Worm (Caenorhabditis elegans) whole organism, L1 larva: Measurements from ENCODE around the gene rab-19.

Source experiments
- C04F5.9 ChIP-seq: sonication (generic microtip); optimal IDR thresholded peaks from 2 replicates; lab custom pipeline; 2016; ENCODE audit warnings: missing genetic modification characterization, missing compliant biosample characterization
- alr-1 ChIP-seq: fragments of 200-800 bp; sonication (Bioruptor generic); optimal IDR thresholded peaks from 2 replicates; lab custom pipeline; 2018; ENCODE audit warnings: borderline replicate concordance, mild to moderate bottlenecking, missing genetic modification characterization, missing compliant biosample characterization
- ama-1 ChIP-seq: fragments of 150-350 bp; optimal IDR thresholded peaks from 2 replicates; lab custom pipeline; 2014
- ceh-82 ChIP-seq, 3 experiments: fragments of 150-350 bp in 1 of 3; sonication (generic microtip) in 2 of 3; optimal IDR thresholded peaks; 2 replicates each; lab custom pipeline; 2014 to 2017; ENCODE audit warnings: missing biosample characterization in 3 of 3, missing genetic modification characterization in 3 of 3
- elt-3 ChIP-seq, 6 experiments: fragments of 150-350 bp in 1 of 6; sonication (generic microtip); optimal IDR thresholded peaks; 2 replicates each; lab custom pipeline; 2017 to 2018; ENCODE audit warnings: missing biosample characterization in 6 of 6, missing genetic modification characterization in 6 of 6, inconsistent platforms in 1 of 6
- hpl-2 ChIP-seq: fragments of 150-350 bp; optimal IDR thresholded peaks from 2 replicates; lab custom pipeline; 2014; ENCODE audit warnings: missing biosample characterization, missing genetic modification reagents, missing genetic modification characterization
- lin-39 ChIP-seq: fragments of 150-350 bp; optimal IDR thresholded peaks from 2 replicates; lab custom pipeline; 2014; ENCODE audit warnings: missing biosample characterization, missing genetic modification reagents, missing genetic modification characterization
- nhr-90 ChIP-seq: sonication (generic microtip); optimal IDR thresholded peaks from 2 replicates; lab custom pipeline; 2016; ENCODE audit warnings: mild to moderate bottlenecking, missing genetic modification characterization, missing compliant biosample characterization; ENCODE audit not compliant: poor library complexity
- rnt-1 ChIP-seq: sonication (generic microtip); optimal IDR thresholded peaks from 2 replicates; lab custom pipeline; 2016; ENCODE audit warnings: mild to moderate bottlenecking, missing genetic modification characterization, moderate library complexity, missing compliant biosample characterization
- snpc-4 ChIP-seq: fragments of 150-350 bp; optimal IDR thresholded peaks from 2 replicates; lab custom pipeline; 2014; ENCODE audit warnings: missing biosample characterization, missing genetic modification characterization
- zag-1 ChIP-seq: fragments of 150-350 bp; optimal IDR thresholded peaks from 2 replicates; lab custom pipeline; 2014; ENCODE audit warnings: missing biosample characterization, missing genetic modification characterization
- ztf-4 ChIP-seq: fragments of 150-350 bp; optimal IDR thresholded peaks from 2 replicates; lab custom pipeline; 2014; ENCODE audit warnings: missing biosample characterization, missing genetic modification characterization

DNA sequence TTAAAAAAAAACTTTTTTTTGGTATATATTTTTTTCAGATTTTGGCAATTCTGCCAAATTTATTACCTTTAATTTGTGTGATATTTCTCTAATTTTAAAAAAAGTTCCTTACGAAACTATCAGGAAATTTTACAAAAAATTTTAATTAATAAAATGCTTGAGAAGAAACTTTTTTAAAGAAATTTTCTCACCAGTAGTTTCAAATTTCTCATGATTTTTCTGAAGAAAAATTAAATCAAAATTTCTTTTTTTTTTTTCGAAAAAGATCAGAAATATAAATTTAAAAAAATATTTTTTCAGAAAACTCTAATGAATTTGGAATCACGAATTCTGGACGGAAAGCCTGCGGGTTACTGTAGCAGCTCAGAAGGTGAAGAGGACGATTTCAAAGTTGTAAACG lies 6.5 kb downstream of the rab-19 start, which contains the start of gene mau-8:
- no peak for TF ChIP-seq ceh-82 (tag; optimal IDR thresholded peaks at IDR 0.05; lab: Kevin White, UChicago)
- no peak for TF ChIP-seq rnt-1 (tag; lab: Kevin White, UChicago)
- no peak for TF ChIP-seq zag-1 (tag; lab: Kevin White, UChicago)
- no peak for TF ChIP-seq ztf-4
- TF ChIP-seq snpc-4 (tag; lab: Kevin White, UChicago), result no peak
- TF ChIP-seq hpl-2 (GFP tag; lab: Kevin White, UChicago), result no peak
- no peak for TF ChIP-seq elt-3 (tag; optimal IDR thresholded peaks at IDR 0.05; lab: Kevin White, UChicago)
- TF ChIP-seq nhr-90 (tag; lab: Kevin White, UChicago), result no peak
- no peak for TF ChIP-seq alr-1 (tag; lab: Kevin White, UChicago)
- no peak for TF ChIP-seq lin-39
- TF ChIP-seq ama-1 (lab: Kevin White, UChicago), result no peak
- no peak for TF ChIP-seq C04F5.9
